Worm (Caenorhabditis elegans) whole organism, young adult: ENCODE data around the gene K05F6.10.

Source experiments
- F55B11.4 ChIP-seq: sonication (generic microtip); optimal IDR thresholded peaks from 2 replicates; lab custom pipeline; 2016; ENCODE audit warnings: missing compliant biosample characterization, missing genetic modification characterization, borderline replicate concordance; ENCODE audit not compliant: insufficient read depth
- ceh-27 ChIP-seq: fragments of 200-800 bp; sonication (Bioruptor generic); optimal IDR thresholded peaks from 2 replicates; lab custom pipeline; 2018; ENCODE audit warnings: mild to moderate bottlenecking, missing genetic modification characterization, moderate library complexity, missing compliant biosample characterization

DNA sequence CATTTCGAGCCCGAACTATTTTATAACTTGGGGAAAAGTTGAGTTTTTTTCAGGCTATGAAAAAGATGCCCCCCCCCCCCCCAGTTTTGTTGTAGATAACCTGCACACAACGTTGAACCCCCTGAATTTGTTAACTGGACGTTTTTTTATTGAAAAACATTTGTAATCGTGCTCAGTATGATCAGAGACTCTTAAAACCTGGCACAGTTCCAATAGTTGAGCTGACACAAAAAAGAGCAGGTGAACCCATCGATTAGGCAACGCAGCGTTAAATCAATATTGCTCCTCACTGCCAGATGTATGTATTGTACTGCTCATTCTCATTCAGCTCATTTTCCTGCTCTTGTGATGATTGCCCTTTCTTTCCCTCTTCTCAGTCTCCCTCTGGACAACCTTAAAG is 30.3 kb downstream of the K05F6.10 start, which contains the start of gene K05F6.12:
- TF ChIP-seq ceh-27 (GFP tag; lab: Kevin White, UChicago) (no peak), F55B11.4 (tag; lab: Kevin White, UChicago) (no peak)
